Worm (Caenorhabditis elegans) whole organism, late embryonic: ENCODE measurements around the gene fbxa-199.

ENCODE experiments used
- C08G9.2 ChIP-seq: sonication (generic microtip); optimal IDR thresholded peaks from 2 replicates; lab custom pipeline; 2016; ENCODE audit warnings: mild to moderate bottlenecking, missing genetic modification characterization, moderate library complexity, missing compliant biosample characterization
- F13H6.1 ChIP-seq: sonication (generic microtip); optimal IDR thresholded peaks from 2 replicates; lab custom pipeline; 2016; ENCODE audit warnings: missing genetic modification characterization, missing compliant biosample characterization
- K09A11.1 ChIP-seq: sonication (generic microtip); optimal IDR thresholded peaks from 2 replicates; lab custom pipeline; 2017; ENCODE audit warnings: antibody characterized with exemption, mild to moderate bottlenecking, missing genetic modification characterization, missing compliant biosample characterization; ENCODE audit not compliant: insufficient read depth
- T23F11.4 ChIP-seq: fragments of 200-800 bp; sonication (Bioruptor generic); optimal IDR thresholded peaks from 2 replicates; lab custom pipeline; 2018; ENCODE audit warnings: mild to moderate bottlenecking, missing genetic modification characterization, missing compliant biosample characterization
- ahr-1 ChIP-seq: sonication (generic microtip); optimal IDR thresholded peaks from 2 replicates; lab custom pipeline; 2016; ENCODE audit warnings: missing genetic modification characterization, missing compliant biosample characterization
- ama-1 ChIP-seq: fragments of 150-350 bp; optimal IDR thresholded peaks from 2 replicates; lab custom pipeline; 2014
- ceh-19 ChIP-seq: fragments of 200-800 bp; sonication (Bioruptor generic); optimal IDR thresholded peaks from 2 replicates; lab custom pipeline; 2018; ENCODE audit warnings: mild to moderate bottlenecking, missing genetic modification characterization, missing compliant biosample characterization
- ceh-22 ChIP-seq: sonication (generic microtip); optimal IDR thresholded peaks from 2 replicates; lab custom pipeline; 2017; ENCODE audit warnings: missing biosample characterization, missing genetic modification characterization
- ceh-30 ChIP-seq: fragments of 150-350 bp; optimal IDR thresholded peaks from 2 replicates; lab custom pipeline; 2014; ENCODE audit warnings: missing biosample characterization, missing genetic modification characterization
- ceh-31 ChIP-seq: sonication (generic microtip); optimal IDR thresholded peaks from 2 replicates; lab custom pipeline; 2016; ENCODE audit warnings: missing genetic modification characterization, missing compliant biosample characterization
- ceh-45 ChIP-seq: fragments of 200-800 bp; sonication (Bioruptor generic); IDR thresholded peaks from 2 replicates; pipeline ENCODE4 v1.3.6; 2022; ENCODE audit warnings: missing genetic modification reagents, missing genetic modification characterization, missing compliant biosample characterization
- ceh-48 ChIP-seq: sonication (generic microtip); optimal IDR thresholded peaks from 2 replicates; lab custom pipeline; 2016; ENCODE audit warnings: missing genetic modification characterization, inconsistent platforms, missing compliant biosample characterization
- ceh-9 ChIP-seq: sonication (generic microtip); optimal IDR thresholded peaks from 2 replicates; lab custom pipeline; 2016; ENCODE audit warnings: mild to moderate bottlenecking, missing genetic modification characterization, inconsistent platforms, missing compliant biosample characterization
- che-1 ChIP-seq: sonication (generic microtip); optimal IDR thresholded peaks from 2 replicates; lab custom pipeline; 2016; ENCODE audit warnings: mild to moderate bottlenecking, missing genetic modification characterization, missing compliant biosample characterization
- eyg-1 ChIP-seq: sonication (generic microtip); optimal IDR thresholded peaks from 2 replicates; lab custom pipeline; 2016; ENCODE audit warnings: missing genotype, missing genetic modification characterization, missing compliant biosample characterization
- hlh-6 ChIP-seq: sonication (generic microtip); optimal IDR thresholded peaks from 2 replicates; lab custom pipeline; 2016; ENCODE audit warnings: missing genotype, missing genetic modification characterization, missing compliant biosample characterization
- hlh-8 ChIP-seq: sonication (generic microtip); optimal IDR thresholded peaks from 2 replicates; lab custom pipeline; 2016; ENCODE audit warnings: missing genotype, missing genetic modification characterization, missing compliant biosample characterization
- lim-6 ChIP-seq: sonication (generic microtip); optimal IDR thresholded peaks from 2 replicates; lab custom pipeline; 2016; ENCODE audit warnings: missing genetic modification characterization, missing compliant biosample characterization
- lin-11 ChIP-seq: fragments of 200-800 bp; sonication (Bioruptor generic); optimal IDR thresholded peaks from 2 replicates; lab custom pipeline; 2018; ENCODE audit warnings: mild to moderate bottlenecking, missing genetic modification characterization, missing compliant biosample characterization
- madf-2 ChIP-seq: sonication (generic microtip); optimal IDR thresholded peaks from 2 replicates; lab custom pipeline; 2017; ENCODE audit warnings: missing genetic modification characterization, missing compliant biosample characterization
- mec-3 ChIP-seq: sonication (generic microtip); optimal IDR thresholded peaks from 2 replicates; lab custom pipeline; 2016; ENCODE audit warnings: borderline replicate concordance, missing genetic modification characterization, missing compliant biosample characterization
- nfya-1 ChIP-seq: sonication (generic microtip); optimal IDR thresholded peaks from 2 replicates; lab custom pipeline; 2017; ENCODE audit warnings: missing genetic modification characterization, mild to moderate bottlenecking, missing compliant biosample characterization, antibody characterized with exemption, moderate library complexity
- nhr-11 ChIP-seq: fragments of 150-350 bp; optimal IDR thresholded peaks from 2 replicates; lab custom pipeline; 2014; ENCODE audit warnings: missing biosample characterization, missing genetic modification characterization
- npax-4 ChIP-seq: sonication (generic microtip); optimal IDR thresholded peaks from 2 replicates; lab custom pipeline; 2016; ENCODE audit warnings: missing genetic modification characterization, missing compliant biosample characterization
- odd-2 ChIP-seq: sonication (generic microtip); optimal IDR thresholded peaks from 2 replicates; lab custom pipeline; 2017; ENCODE audit warnings: antibody characterized with exemption, mild to moderate bottlenecking, missing genetic modification characterization, missing compliant biosample characterization
- pat-9 ChIP-seq: fragments of 200-800 bp; sonication (Bioruptor generic); optimal IDR thresholded peaks from 2 replicates; lab custom pipeline; 2018; ENCODE audit warnings: mild to moderate bottlenecking, missing genetic modification characterization, moderate library complexity, missing compliant biosample characterization
- pax-1 ChIP-seq: fragments of 150-350 bp; optimal IDR thresholded peaks from 2 replicates; lab custom pipeline; 2014; ENCODE audit warnings: missing biosample characterization, missing genetic modification characterization
- pha-2 ChIP-seq: sonication (generic microtip); optimal IDR thresholded peaks from 2 replicates; lab custom pipeline; 2017; ENCODE audit warnings: mild to moderate bottlenecking, missing genetic modification characterization, missing compliant biosample characterization
- pqm-1 ChIP-seq: sonication (generic microtip); optimal IDR thresholded peaks from 2 replicates; lab custom pipeline; 2016; ENCODE audit warnings: missing genetic modification characterization, missing compliant biosample characterization
- pros-1 ChIP-seq: fragments of 150-350 bp; optimal IDR thresholded peaks from 2 replicates; lab custom pipeline; 2014; ENCODE audit warnings: missing biosample characterization, missing genetic modification reagents, missing genetic modification characterization
- sdc-2 ChIP-seq: sonication (generic microtip); optimal IDR thresholded peaks from 2 replicates; lab custom pipeline; 2016; ENCODE audit warnings: missing genotype, missing genetic modification characterization, missing compliant biosample characterization
- sox-4 ChIP-seq: sonication (generic microtip); optimal IDR thresholded peaks from 2 replicates; lab custom pipeline; 2017; ENCODE audit warnings: mild to moderate bottlenecking, missing genetic modification characterization, inconsistent platforms, missing compliant biosample characterization
- syd-9 ChIP-seq: sonication (generic microtip); optimal IDR thresholded peaks from 2 replicates; lab custom pipeline; 2016; ENCODE audit warnings: mild to moderate bottlenecking, missing genetic modification characterization, moderate library complexity, missing compliant biosample characterization

Gene fbxa-199

DNA sequence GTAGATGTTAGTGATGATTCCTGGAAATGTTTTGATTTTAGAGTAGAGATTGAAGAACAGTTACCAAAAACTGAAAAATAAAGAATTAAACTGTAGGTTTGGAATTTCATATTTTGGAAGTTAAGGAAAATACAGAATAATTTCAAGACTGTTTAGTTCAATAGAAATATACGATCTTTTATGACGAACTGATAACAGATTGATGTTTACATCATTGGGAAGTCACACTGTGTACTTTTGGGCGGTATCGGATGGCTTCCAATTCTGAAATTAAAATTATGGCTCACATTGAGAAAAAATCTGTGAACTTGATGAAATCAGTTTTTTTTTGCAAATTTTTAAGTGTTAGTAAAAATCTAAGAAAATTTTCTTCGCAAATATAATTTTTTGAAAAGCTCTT is 33.8 kb upstream of the fbxa-199 start, which contains the start of gene T26H5.8:
Gene T26H5.8, minus strand, starts transcription at position 270 of the 400 bp plus-strand sequence.
- TF ChIP-seq lin-11 (tag; lab: Kevin White, UChicago) (no peak), C08G9.2 (no peak), ceh-9 (tag; lab: Kevin White, UChicago) (no peak), npax-4 (tag; lab: Kevin White, UChicago) (no peak), eyg-1 (tag; lab: Kevin White, UChicago) (no peak), ceh-45 (GFP tag; lab: Robert Waterston, UW) (no peak), che-1 (tag; lab: Kevin White, UChicago) (no peak)

DNA sequence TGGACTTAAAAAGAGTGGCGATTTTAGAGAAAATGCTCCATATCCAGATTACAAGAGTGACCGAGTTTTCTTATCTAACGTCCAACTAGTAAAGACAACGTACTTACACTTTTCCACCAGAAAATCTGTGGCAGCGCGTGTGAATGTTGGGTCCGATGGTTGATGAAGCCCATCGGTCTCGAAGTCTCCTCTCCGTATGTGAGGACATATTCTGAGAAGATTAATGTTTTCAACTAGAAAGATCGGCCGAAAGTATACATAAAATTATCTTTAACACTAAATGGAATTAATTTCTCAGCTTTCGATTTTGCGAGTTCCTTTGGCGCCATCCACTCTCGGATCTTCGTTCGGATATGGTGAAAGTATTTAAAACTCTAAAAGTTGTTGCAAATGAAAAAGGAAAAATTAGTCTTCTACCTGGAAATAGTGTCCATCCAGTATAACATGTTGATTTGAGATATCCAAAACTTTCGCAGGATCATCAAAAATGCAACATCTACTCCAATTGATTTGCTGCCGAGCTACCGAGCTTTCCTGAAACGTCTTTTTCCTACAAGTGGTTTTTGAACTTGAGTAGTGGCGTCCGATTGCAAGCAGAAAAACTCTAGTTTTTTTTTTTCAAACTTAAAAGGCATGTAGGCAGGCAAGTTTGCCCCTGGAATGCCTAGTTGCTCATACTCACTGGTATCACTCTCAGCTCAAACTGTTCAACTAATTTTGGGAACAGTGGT is 32.9 kb upstream of the fbxa-199 start:
- TF ChIP-seq ceh-22 (tag; lab: Kevin White, UChicago), result no peak
- 0 out of 2 replicates have a peak, but pooled peaks have one; percentile 28 for TF ChIP-seq ceh-45 (GFP tag; lab: Robert Waterston, UW)
- TF ChIP-seq, all 69 proteins: peak for 1

DNA sequence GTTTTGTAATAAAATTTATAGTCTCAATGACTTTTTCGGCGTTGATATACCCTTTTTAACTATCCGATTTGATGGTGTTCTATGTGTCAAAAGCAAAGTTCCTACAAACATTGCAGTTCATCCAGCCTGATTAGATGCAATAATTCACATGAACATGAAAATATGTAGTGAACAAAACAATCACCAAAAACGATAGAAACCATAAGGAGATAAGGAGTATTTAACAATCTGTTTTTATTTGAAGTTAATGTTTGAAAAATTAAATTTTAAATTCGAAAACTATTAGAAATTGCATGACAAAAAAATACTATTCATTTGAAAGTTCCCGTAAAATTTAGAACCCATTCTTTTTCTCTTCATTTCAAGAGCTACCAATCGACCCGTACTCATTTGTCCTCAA is 28.3 kb upstream of the fbxa-199 start, which contains the start of gene fbxa-209:
Gene fbxa-209, minus strand, starts transcription at position 101 of the 400 bp plus-strand sequence.
- no peak for TF ChIP-seq ceh-31 (tag; lab: Kevin White, UChicago)
- no peak for TF ChIP-seq hlh-8
- no peak for TF ChIP-seq ceh-48 (tag; lab: Kevin White, UChicago)
- no peak for TF ChIP-seq pha-2

DNA sequence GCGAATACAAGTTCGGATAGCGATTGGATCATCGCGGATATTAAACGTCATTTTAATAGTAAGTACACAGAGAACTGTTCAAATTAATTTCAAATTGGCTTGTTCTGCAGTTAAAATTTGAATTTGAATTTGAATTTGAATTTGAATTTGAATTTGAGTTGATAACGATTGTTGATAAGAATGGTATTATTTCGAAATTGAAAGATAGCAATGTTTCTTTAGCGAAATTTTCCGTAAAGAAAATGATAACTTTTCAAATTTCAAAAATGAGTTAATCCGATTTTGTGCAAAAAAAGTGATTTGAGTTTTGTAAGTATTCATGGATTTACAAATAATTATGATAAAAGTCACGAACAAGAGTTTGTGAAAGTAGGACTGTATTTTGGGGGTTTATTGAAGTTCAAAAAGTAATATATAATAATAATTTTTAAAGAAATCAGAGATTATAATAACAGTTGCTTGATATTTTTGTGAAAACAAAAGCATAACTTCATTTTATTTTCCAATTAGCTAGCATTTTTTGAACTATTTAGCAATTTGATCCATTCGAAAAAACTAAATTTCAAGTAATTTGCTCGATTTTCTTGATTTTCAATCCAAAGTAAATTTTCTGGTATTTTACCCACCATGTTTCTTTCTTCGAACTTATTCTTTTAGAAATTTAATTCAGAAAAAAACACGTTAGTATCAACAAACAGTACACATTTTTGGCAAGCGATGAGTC is 26.9 kb upstream of the fbxa-199 start, which contains the start of gene Y36E3A.2:
Gene Y36E3A.2, plus strand, starts transcription at position 674 of the 724 bp plus-strand sequence.
- no peak for TF ChIP-seq ceh-22 (tag; lab: Kevin White, UChicago)
- TF ChIP-seq F13H6.1 (tag; lab: Kevin White, UChicago), result no peak
- no peak for TF ChIP-seq T23F11.4 (GFP tag; lab: Kevin White, UChicago)
- TF ChIP-seq mec-3 (tag; lab: Kevin White, UChicago), result no peak
- no peak for TF ChIP-seq ceh-30 (tag; lab: Kevin White, UChicago)
- no peak for TF ChIP-seq ceh-31 (tag; lab: Kevin White, UChicago)

DNA sequence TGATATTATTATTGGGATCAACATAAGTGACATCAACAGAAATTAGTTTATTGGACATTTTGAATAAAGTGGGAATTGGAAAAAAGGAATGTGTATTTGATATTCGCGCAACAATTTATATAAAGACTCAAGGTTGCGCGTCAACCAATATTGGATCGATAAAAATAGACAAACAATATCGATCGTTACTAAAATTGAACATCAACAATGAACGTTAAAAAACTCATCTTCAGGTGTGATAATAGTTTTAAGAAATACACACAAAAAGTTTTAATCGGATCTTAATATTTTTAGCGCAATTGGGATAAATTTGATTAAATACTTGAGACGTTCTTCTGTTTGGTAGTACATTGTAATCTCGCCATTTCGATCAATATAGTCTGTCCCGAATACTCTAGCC is 25.0 kb upstream of the fbxa-199 start, which contains the start of gene fbxa-104:
Gene fbxa-104, minus strand, starts transcription at position 83 of the 400 bp plus-strand sequence.
- TF ChIP-seq pqm-1 (no peak), lin-11 (tag; lab: Kevin White, UChicago) (no peak), ceh-9 (tag; lab: Kevin White, UChicago) (no peak), hlh-6 (no peak)

DNA sequence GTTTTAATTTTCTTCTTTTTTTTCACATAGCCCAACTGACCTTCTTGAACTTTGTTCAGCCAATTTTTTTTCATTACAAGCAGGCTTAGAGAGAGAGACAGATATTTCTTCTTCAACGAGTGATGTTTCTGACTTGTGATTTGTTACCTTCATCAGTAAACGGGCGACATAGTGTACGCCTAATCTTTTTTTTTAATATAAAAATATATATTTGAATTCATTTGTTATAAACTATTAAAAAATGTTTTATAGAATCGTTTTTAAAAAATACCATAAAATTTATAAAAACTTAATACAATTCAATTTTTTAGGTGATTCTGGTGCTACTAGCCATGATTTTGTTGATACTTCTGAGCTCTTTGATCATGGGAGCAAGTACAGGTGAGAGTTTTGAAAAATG is 19.2 kb upstream of the fbxa-199 start, which contains the start of gene T06E6.10:
Gene T06E6.10, plus strand, starts transcription at position 301 of the 400 bp plus-strand sequence.
- TF ChIP-seq syd-9 (tag; lab: Kevin White, UChicago) (no peak), nhr-11 (tag; lab: Kevin White, UChicago) (no peak), C08G9.2 (no peak), sox-4 (no peak), ceh-19 (GFP tag; lab: Kevin White, UChicago) (no peak), pqm-1 (no peak), pros-1 (tag; lab: Kevin White, UChicago) (no peak), odd-2 (no peak), lim-6 (tag; lab: Kevin White, UChicago) (no peak), mec-3 (tag; lab: Kevin White, UChicago) (no peak), pat-9 (no peak), pax-1 (tag; lab: Kevin White, UChicago) (no peak), ama-1 (lab: Kevin White, UChicago) (no peak), madf-2 (no peak), K09A11.1 (tag; lab: Kevin White, UChicago) (no peak), ahr-1 (tag; lab: Kevin White, UChicago) (no peak), sdc-2 (tag; lab: Kevin White, UChicago) (no peak), nfya-1 (no peak)
- TF ChIP-seq, all 69 proteins: peak for 0
